Fruit fly (Drosophila melanogaster): ENCODE results near the gene Patr-1.

The Patr-1 gene

DNA sequence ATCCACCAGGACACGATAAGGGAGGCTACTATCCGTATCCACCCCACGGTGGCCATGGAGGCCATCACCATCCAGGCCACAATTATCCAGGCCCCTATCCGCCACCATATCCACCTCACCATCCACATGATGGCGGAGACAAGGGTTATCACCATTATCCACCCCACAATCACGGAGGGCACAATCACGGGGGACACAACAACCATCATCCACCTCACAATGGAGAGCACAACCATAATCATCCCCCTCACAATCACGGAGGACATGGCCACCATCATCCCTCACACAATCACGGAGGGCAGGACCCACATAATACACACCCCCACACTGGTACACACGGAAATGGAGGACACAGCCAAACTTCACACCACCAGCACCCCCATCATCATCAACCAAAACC lies 13.6 kb upstream of the Patr-1 start:
- TF ChIP-seq Snoo (tag; optimal IDR thresholded peaks at IDR 0.05) (no peak), CG9948 (tag; optimal IDR thresholded peaks at IDR 0.05) (no peak), Pif1A (GFP tag; optimal IDR thresholded peaks at IDR 0.05) (no peak), rn (GFP tag; IDR thresholded peaks at IDR 0.05) (no peak), CG14655 (GFP tag; optimal IDR thresholded peaks at IDR 0.05) (no peak), D1 (tag; optimal IDR thresholded peaks at IDR 0.05) (no peak), CG17806 (tag; optimal IDR thresholded peaks at IDR 0.05) (no peak), CG32121 (GFP tag; IDR thresholded peaks at IDR 0.05) (no peak), CG12605 (GFP tag; IDR thresholded peaks at IDR 0.05) (no peak), Ets98B (GFP tag; IDR thresholded peaks at IDR 0.05) (no peak), CG10348 (GFP tag; IDR thresholded peaks at IDR 0.05) (no peak), CG8301 (tag; optimal IDR thresholded peaks at IDR 0.05) (no peak), EcR (GFP tag; optimal IDR thresholded peaks at IDR 0.05) (no peak), Pif1B (GFP tag; optimal IDR thresholded peaks at IDR 0.05) (no peak), CG15710 (tag; optimal IDR thresholded peaks at IDR 0.05) (no peak), gl (tag; optimal IDR thresholded peaks at IDR 0.05) (no peak), fd96Ca (GFP tag; IDR thresholded peaks at IDR 0.05) (no peak), CG13204 (GFP tag; optimal IDR thresholded peaks at IDR 0.05) (no peak), CG8159 (tag; optimal IDR thresholded peaks at IDR 0.05) (no peak), CG4496 (GFP tag; IDR thresholded peaks at IDR 0.05) (no peak)

- TF ChIP-seq CG13204 (GFP tag; optimal IDR thresholded peaks at IDR 0.05) (no peak), CG8159 (tag; optimal IDR thresholded peaks at IDR 0.05) (no peak), CG9948 (tag; optimal IDR thresholded peaks at IDR 0.05) (no peak), gl (tag; optimal IDR thresholded peaks at IDR 0.05) (no peak), Pif1B (GFP tag; optimal IDR thresholded peaks at IDR 0.05) (no peak), CG14655 (GFP tag; optimal IDR thresholded peaks at IDR 0.05) (no peak), CG4496 (GFP tag; IDR thresholded peaks at IDR 0.05) (no peak), CG8301 (tag; optimal IDR thresholded peaks at IDR 0.05) (no peak), Pif1A (GFP tag; optimal IDR thresholded peaks at IDR 0.05) (no peak), Ets98B (GFP tag; IDR thresholded peaks at IDR 0.05) (no peak), CG15710 (tag; optimal IDR thresholded peaks at IDR 0.05) (no peak), rn (GFP tag; IDR thresholded peaks at IDR 0.05) (no peak)
These were observed 11.9 kb upstream of the Patr-1 start, which contains the start of gene CG31268 for dm6 chr3R:17031502-17031901. Gene CG31268, plus strand, starts transcription at chr3R:17031802.

DNA sequence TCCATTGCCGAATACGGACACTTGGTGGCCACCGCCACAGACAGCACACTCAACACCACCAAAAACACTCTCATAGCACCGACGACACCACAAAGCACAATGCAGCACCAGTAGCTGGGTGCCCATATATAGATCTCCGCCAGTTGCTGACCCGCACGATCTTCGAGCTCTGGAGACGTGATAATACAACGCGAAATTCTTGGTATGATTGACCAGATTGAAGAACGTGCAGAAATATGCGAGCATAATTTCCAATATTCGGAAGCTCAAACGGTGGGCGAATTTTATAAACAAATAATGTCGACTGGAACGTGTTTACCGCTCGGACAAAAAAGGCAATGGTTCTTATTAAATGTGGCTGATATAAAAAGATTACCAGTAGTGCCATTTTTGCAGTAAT lies 7.4 kb upstream of the Patr-1 start, which contains the start of gene CG4009:
Gene CG4009, minus strand, starts transcription at position 101 of the 400 bp plus-strand sequence.
- TF ChIP-seq CG12605 (GFP tag; IDR thresholded peaks at IDR 0.05) (no peak), CG32121 (GFP tag; IDR thresholded peaks at IDR 0.05) (no peak), CG13204 (GFP tag; optimal IDR thresholded peaks at IDR 0.05) (no peak), Pif1B (GFP tag; optimal IDR thresholded peaks at IDR 0.05) (no peak), Pif1A (GFP tag; optimal IDR thresholded peaks at IDR 0.05) (no peak), CG14655 (GFP tag; optimal IDR thresholded peaks at IDR 0.05) (no peak), CG8159 (tag; optimal IDR thresholded peaks at IDR 0.05) (no peak), EcR (GFP tag; optimal IDR thresholded peaks at IDR 0.05) (no peak), Snoo (tag; optimal IDR thresholded peaks at IDR 0.05) (no peak), Ets98B (GFP tag; IDR thresholded peaks at IDR 0.05) (no peak), CG8301 (tag; optimal IDR thresholded peaks at IDR 0.05) (no peak), fd96Ca (GFP tag; IDR thresholded peaks at IDR 0.05) (no peak)

DNA sequence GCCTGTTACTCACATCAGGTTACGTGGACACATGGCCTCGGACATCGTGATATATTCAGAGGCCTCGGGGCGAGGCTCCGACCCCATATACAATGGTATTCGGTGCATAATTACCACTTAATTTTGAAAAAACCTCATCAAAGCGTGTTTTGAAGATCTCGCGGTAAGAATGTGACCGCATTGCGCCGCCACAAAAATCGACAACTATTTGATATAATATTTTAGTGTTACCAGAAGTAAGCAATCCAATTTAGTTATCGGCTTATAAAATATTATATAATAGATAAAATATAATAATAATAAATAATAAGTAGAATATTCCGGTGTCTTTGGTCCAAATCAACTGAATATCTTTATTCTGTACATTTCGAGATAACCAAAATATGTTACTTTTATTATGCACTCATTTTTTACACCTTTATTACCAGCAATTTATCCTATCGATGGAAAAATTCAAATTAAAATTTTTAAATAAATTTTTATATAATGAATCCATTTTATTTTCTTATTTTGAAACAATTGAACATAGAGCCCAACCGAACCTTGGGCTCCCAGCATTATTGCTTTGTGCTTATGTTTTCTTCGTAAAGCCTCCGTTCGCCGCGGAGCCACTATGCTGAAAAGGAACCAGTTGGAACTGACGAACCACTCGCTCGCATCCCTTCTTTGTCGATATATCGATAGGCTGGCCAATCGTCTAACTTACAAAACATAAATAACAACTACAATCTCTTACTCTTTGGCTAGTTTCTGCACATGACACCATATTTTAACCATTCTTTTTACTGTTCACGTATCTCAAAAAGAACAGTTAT lies 3.2 kb upstream of the Patr-1 start, which contains the start of the genes CG18213 and Trm7-32:
Gene CG18213, minus strand, starts transcription at position 211 of the 815 bp plus-strand sequence.
Gene Trm7-32, plus strand, starts transcription at position 690 of the 815 bp plus-strand sequence.
- TF ChIP-seq D1 (tag; optimal IDR thresholded peaks at IDR 0.05) (no peak), fd96Ca (GFP tag; IDR thresholded peaks at IDR 0.05) (no peak)

- TF ChIP-seq CG14655 (GFP tag; optimal IDR thresholded peaks at IDR 0.05), result no peak
- TF ChIP-seq Pif1B (GFP tag; optimal IDR thresholded peaks at IDR 0.05), result no peak
- TF ChIP-seq Pif1A (GFP tag; optimal IDR thresholded peaks at IDR 0.05), result no peak
- no peak for TF ChIP-seq D1 (tag; optimal IDR thresholded peaks at IDR 0.05)
- no peak for TF ChIP-seq CG15710 (tag; optimal IDR thresholded peaks at IDR 0.05)
- no peak for TF ChIP-seq CG9948 (tag; optimal IDR thresholded peaks at IDR 0.05)
- TF ChIP-seq gl (tag; optimal IDR thresholded peaks at IDR 0.05), result no peak
- TF ChIP-seq CG10348 (GFP tag; IDR thresholded peaks at IDR 0.05), result no peak
- TF ChIP-seq Snoo (tag; optimal IDR thresholded peaks at IDR 0.05), result no peak
- no peak for TF ChIP-seq CG8159 (tag; optimal IDR thresholded peaks at IDR 0.05)
- TF ChIP-seq fd96Ca (GFP tag; IDR thresholded peaks at IDR 0.05), result no peak
- no peak for TF ChIP-seq CG13204 (GFP tag; optimal IDR thresholded peaks at IDR 0.05)
- no peak for TF ChIP-seq CG34367 (tag; optimal IDR thresholded peaks at IDR 0.05)
- TF ChIP-seq CG17806 (tag; optimal IDR thresholded peaks at IDR 0.05), result no peak
These were observed 183 bp downstream of the Patr-1 start for dm6 chr3R:17043570-17043923.

DNA sequence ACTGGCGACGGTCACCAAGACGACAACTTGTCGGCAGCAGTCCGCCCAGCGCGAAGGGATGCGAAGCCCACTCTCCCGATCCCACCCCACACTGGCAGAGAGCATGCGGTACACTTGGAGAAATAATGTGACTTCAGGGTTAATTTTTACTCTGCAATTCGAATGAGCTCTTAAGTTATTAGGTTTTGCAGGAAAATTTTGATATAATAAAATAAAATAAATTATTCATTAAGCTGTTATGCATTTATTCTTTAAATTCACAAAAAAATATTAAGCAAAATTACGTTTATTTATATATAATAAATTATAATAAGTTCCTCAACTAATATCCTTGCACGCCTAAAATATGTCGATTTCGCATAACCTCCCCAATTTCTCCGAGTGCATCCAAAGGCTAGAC lies 5.5 kb downstream of the Patr-1 start:
- no peak for TF ChIP-seq EcR (GFP tag; optimal IDR thresholded peaks at IDR 0.05)
- TF ChIP-seq CG17806 (tag; optimal IDR thresholded peaks at IDR 0.05), result peak; percentile 33
- no peak for TF ChIP-seq CG14655 (GFP tag; optimal IDR thresholded peaks at IDR 0.05)
- no peak for TF ChIP-seq CG8301 (tag; optimal IDR thresholded peaks at IDR 0.05)
- no peak for TF ChIP-seq Pif1A (GFP tag; optimal IDR thresholded peaks at IDR 0.05)
- no peak for TF ChIP-seq gl (tag; optimal IDR thresholded peaks at IDR 0.05)
- TF ChIP-seq CG12605 (GFP tag; IDR thresholded peaks at IDR 0.05), result no peak
- TF ChIP-seq CG10348 (GFP tag; IDR thresholded peaks at IDR 0.05), result no peak
- TF ChIP-seq Ets98B (GFP tag; IDR thresholded peaks at IDR 0.05), result no peak
- TF ChIP-seq CG15710 (tag; optimal IDR thresholded peaks at IDR 0.05), result peak; percentile 48
- no peak for TF ChIP-seq CG13204 (GFP tag; optimal IDR thresholded peaks at IDR 0.05)
- no peak for TF ChIP-seq CG4496 (GFP tag; IDR thresholded peaks at IDR 0.05)
- TF ChIP-seq Snoo (tag; optimal IDR thresholded peaks at IDR 0.05), result no peak
- no peak for TF ChIP-seq rn (GFP tag; IDR thresholded peaks at IDR 0.05)
- TF ChIP-seq Pif1B (GFP tag; optimal IDR thresholded peaks at IDR 0.05), result no peak
- TF ChIP-seq D1 (tag; optimal IDR thresholded peaks at IDR 0.05), result no peak
- TF ChIP-seq CG34367 (tag; optimal IDR thresholded peaks at IDR 0.05), result peak; percentile 23
- peak; percentile 9 for TF ChIP-seq CG8159 (tag; optimal IDR thresholded peaks at IDR 0.05)
- no peak for TF ChIP-seq fd96Ca (GFP tag; IDR thresholded peaks at IDR 0.05)
- peak; percentile 46 for TF ChIP-seq CG9948 (tag; optimal IDR thresholded peaks at IDR 0.05)
- TF ChIP-seq CG32121 (GFP tag; IDR thresholded peaks at IDR 0.05), result no peak
